Worm (Caenorhabditis elegans) whole organism, midembryonic: Measurements from ENCODE around the gene C07D10.6.

Experiments used
- T22C8.4 ChIP-seq: fragments of 200-800 bp; sonication (Bioruptor generic); IDR thresholded peaks from 2 replicates; pipeline ENCODE4 v1.3.6; 2022; ENCODE audit warnings: missing genetic modification characterization, missing compliant biosample characterization
- cog-1 ChIP-seq: sonication (generic microtip); optimal IDR thresholded peaks from 2 replicates; lab custom pipeline; 2016; ENCODE audit warnings: missing genetic modification characterization, missing compliant biosample characterization
- flt-1 ChIP-seq: fragments of 200-800 bp; sonication (Bioruptor generic); IDR thresholded peaks from 2 replicates; pipeline ENCODE4 v1.3.6; 2022; ENCODE audit warnings: missing genetic modification characterization, missing compliant biosample characterization
- klf-2 ChIP-seq: fragments of 200-800 bp; sonication (Bioruptor generic); conservative IDR thresholded peaks from 2 replicates; pipeline ENCODE4 v1.3.6; 2022; ENCODE audit warnings: missing genetic modification reagents, missing genetic modification characterization, missing compliant biosample characterization
- med-1 ChIP-seq: sonication (generic microtip); optimal IDR thresholded peaks from 2 replicates; lab custom pipeline; 2017; ENCODE audit warnings: missing genetic modification characterization, mild to moderate bottlenecking, missing compliant biosample characterization, antibody characterized with exemption, missing genetic modification reagents; ENCODE audit not compliant: insufficient read depth
- ref-1 ChIP-seq: fragments of 200-800 bp; sonication (Bioruptor generic); conservative IDR thresholded peaks from 2 replicates; pipeline ENCODE4 v1.3.6; 2022; ENCODE audit warnings: missing genetic modification reagents, missing genetic modification characterization, missing compliant biosample characterization
- tab-1 ChIP-seq: fragments of 200-800 bp; sonication (Bioruptor generic); IDR thresholded peaks from 2 replicates; pipeline ENCODE4 v1.3.6; 2022; ENCODE audit warnings: missing genetic modification characterization, missing compliant biosample characterization
- ztf-23 ChIP-seq: fragments of 200-800 bp; sonication (Bioruptor generic); IDR thresholded peaks from 2 replicates; pipeline ENCODE4 v1.3.6; 2022; ENCODE audit warnings: missing genetic modification reagents, missing genetic modification characterization, missing compliant biosample characterization
- ztf-29 ChIP-seq: fragments of 200-800 bp; sonication (Bioruptor generic); IDR thresholded peaks from 2 replicates; pipeline ENCODE4 v1.3.6; 2022; ENCODE audit warnings: missing genetic modification reagents, missing genetic modification characterization, missing compliant biosample characterization

Gene C07D10.6

DNA sequence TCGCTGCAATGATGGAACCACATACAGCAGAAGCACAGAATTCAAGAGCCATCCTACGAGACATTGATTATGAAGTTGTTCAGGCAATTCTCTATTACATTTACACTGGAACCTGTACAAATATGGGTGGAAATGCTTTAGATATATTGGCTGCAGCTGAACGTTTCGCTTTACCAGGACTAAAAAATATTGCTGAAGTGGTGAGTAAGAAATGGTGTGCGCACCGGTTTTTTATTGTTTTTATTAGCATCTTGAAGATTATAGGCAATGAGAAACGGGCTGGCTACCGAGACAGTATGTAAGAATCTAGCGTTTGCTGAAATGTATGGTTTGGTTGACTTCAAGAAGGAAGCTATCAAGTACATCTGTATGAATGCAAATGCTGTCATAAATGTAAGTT lies 17.0 kb downstream of the C07D10.6 start:
- TF ChIP-seq ref-1 (GFP tag; lab: Robert Waterston, UW) (no peak), ztf-29 (no peak), flt-1 (GFP tag; lab: Robert Waterston, UW) (no peak), cog-1 (tag; lab: Kevin White, UChicago) (no peak), tab-1 (GFP tag; lab: Robert Waterston, UW) (no peak), ztf-23 (GFP tag; lab: Robert Waterston, UW) (no peak), med-1 (no peak)

DNA sequence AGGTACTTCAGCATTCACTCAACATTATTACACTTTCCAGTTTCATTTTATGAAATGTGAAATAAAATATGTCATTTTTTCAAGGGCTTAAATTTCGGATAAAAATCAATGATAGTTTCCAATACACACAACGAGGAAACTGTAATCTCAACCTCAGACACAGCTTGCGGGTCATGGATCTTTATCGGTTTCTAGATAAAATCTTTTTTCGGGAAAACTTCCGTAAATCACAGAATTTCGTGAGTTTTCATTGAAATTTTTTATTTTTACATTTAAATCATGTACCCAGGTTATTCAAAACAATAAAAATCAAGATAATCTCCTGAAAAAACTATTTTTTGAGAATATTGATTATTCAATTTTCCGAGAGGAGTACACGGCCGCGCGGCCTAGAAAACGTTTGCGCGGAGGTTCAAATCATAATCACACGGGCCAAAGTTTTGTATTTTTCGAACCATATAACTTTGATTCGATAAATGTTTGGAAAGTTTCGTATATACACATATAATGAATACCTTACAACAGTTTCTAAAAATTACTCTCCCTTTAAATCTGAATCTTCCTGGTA lies 18.2 kb downstream of the C07D10.6 start:
- TF ChIP-seq klf-2 (GFP tag; lab: Robert Waterston, UW) (no peak), flt-1 (GFP tag; lab: Robert Waterston, UW) (no peak), cog-1 (tag; lab: Kevin White, UChicago) (no peak), ztf-23 (GFP tag; lab: Robert Waterston, UW) (no peak), tab-1 (GFP tag; lab: Robert Waterston, UW) (no peak), ref-1 (GFP tag; lab: Robert Waterston, UW) (no peak), med-1 (no peak), T22C8.4 (GFP tag; lab: Robert Waterston, UW) (no peak), ztf-29 (no peak)

DNA sequence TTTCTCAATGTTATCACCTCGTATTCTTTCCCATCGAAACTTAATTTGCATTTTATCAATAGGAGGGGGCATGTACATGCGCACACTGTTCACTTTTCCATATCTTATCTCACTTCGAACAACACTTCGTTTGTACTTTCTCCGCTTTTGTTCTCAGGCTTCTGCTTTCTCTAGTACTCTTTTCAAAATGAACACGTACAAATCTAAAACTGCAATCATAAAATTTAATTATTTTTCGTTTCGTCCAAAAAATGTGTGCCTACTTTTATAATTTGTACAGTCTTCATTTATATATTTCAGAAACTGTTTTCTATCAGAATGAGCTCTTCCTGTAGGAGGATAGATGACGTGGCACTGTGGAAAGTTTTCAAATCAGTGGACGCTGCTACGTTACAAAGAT lies 19.6 kb downstream of the C07D10.6 start, which contains the start of gene C07D10.1:
Gene C07D10.1 (plus strand): TSS at position 301 of the 400 bp plus-strand sequence.
- TF ChIP-seq cog-1 (tag; lab: Kevin White, UChicago) (no peak), T22C8.4 (GFP tag; lab: Robert Waterston, UW) (no peak), klf-2 (GFP tag; lab: Robert Waterston, UW) (no peak), ztf-23 (GFP tag; lab: Robert Waterston, UW) (no peak), tab-1 (GFP tag; lab: Robert Waterston, UW) (no peak), med-1 (no peak), flt-1 (GFP tag; lab: Robert Waterston, UW) (no peak), ztf-29 (no peak), ref-1 (GFP tag; lab: Robert Waterston, UW) (no peak)

- TF ChIP-seq cog-1 (tag; lab: Kevin White, UChicago) (no peak), med-1 (no peak), klf-2 (GFP tag; lab: Robert Waterston, UW) (no peak), ztf-29 (no peak), T22C8.4 (GFP tag; lab: Robert Waterston, UW) (no peak), flt-1 (GFP tag; lab: Robert Waterston, UW) (no peak), ref-1 (GFP tag; lab: Robert Waterston, UW) (no peak), tab-1 (GFP tag; lab: Robert Waterston, UW) (no peak), ztf-23 (GFP tag; lab: Robert Waterston, UW) (no peak)
Observed at ce11 chrII:7402625-7403024, 23.5 kb downstream of the C07D10.6 start, which contains the start of gene nas-7. Gene nas-7 (minus strand): TSS chrII:7402725.

ce11 chrII:7404001-7404400 lies 24.9 kb downstream of the C07D10.6 start:
- TF ChIP-seq flt-1 (GFP tag; lab: Robert Waterston, UW): no peak
- no peak for TF ChIP-seq ztf-23 (GFP tag; lab: Robert Waterston, UW)

DNA sequence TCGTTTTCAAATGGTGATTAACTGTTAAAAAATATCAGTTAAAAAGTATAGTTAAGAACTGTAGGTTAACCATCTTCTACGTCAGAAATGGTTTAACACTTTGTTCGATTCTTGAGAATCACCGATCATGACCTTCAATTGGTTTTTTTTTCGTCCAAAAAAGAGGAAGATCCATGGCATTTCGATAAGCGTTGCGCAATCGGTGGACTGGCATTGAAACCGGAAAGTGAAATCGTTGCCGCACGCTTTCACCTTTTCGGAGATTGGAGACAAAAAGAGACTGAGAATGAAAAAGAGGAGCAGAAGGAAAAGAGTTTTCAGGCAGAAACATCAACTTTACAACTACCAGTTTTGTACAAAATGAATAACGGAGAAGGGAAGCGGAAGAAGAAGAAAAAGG lies 26.1 kb downstream of the C07D10.6 start:
- TF ChIP-seq ztf-29 (no peak), T22C8.4 (GFP tag; lab: Robert Waterston, UW) (no peak), cog-1 (tag; lab: Kevin White, UChicago) (no peak), ref-1 (GFP tag; lab: Robert Waterston, UW) (no peak)

DNA sequence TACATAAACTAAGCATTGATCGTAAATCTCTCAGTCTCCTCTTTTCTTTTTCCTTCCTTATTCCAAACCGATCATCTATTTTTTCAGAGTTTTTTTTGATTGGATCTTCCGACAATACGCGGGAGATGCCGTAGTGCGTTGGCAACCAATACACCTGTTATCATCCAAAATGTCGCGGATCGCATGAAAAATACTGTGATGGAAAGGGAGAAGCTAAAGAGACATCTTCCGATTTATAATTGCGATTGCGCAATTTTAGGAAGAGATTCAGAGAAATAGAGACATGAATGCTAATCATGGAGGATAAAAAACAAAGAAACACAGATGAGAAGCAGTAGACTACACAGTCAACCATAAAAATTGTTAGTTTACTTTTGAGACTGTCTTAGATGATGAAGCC lies 27.3 kb downstream of the C07D10.6 start:
- no peak for TF ChIP-seq ref-1 (GFP tag; lab: Robert Waterston, UW)
- TF ChIP-seq T22C8.4 (GFP tag; lab: Robert Waterston, UW): no peak
- no peak for TF ChIP-seq ztf-29
- TF ChIP-seq cog-1 (tag; lab: Kevin White, UChicago): no peak
- no peak for TF ChIP-seq flt-1 (GFP tag; lab: Robert Waterston, UW)
- no peak for TF ChIP-seq tab-1 (GFP tag; lab: Robert Waterston, UW)
- TF ChIP-seq ztf-23 (GFP tag; lab: Robert Waterston, UW): no peak
- no peak for TF ChIP-seq klf-2 (GFP tag; lab: Robert Waterston, UW)
- TF ChIP-seq med-1: no peak

DNA sequence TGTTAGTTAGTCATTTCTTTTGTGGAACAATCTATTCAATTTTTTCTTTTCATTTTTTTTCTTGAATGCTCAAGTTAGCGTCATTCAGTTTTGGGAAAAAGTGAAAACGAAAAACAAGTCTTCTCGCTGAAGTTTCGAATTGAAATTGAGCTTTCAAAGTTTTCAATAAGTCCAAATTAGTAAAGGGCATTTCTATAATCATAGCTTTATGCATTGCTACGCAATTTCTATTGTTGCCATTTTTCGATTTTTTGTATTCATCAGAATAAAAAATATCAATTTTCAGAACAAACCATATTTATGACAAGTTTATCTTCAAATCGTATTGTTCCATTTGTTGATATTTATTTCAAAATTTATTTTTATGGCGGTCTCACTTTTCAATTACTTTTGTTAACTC lies 29.1 kb downstream of the C07D10.6 start, which contains the start of gene srd-55:
Gene srd-55 (plus strand): TSS at position 301 of the 400 bp plus-strand sequence.
- TF ChIP-seq cog-1 (tag; lab: Kevin White, UChicago) (no peak), ztf-29 (no peak), klf-2 (GFP tag; lab: Robert Waterston, UW) (no peak), ref-1 (GFP tag; lab: Robert Waterston, UW) (no peak), T22C8.4 (GFP tag; lab: Robert Waterston, UW) (no peak), ztf-23 (GFP tag; lab: Robert Waterston, UW) (no peak)

- TF ChIP-seq ztf-29 (no peak), ref-1 (GFP tag; lab: Robert Waterston, UW) (no peak), tab-1 (GFP tag; lab: Robert Waterston, UW) (no peak), T22C8.4 (GFP tag; lab: Robert Waterston, UW) (no peak), ztf-23 (GFP tag; lab: Robert Waterston, UW) (no peak), cog-1 (tag; lab: Kevin White, UChicago) (no peak), flt-1 (GFP tag; lab: Robert Waterston, UW) (no peak), med-1 (no peak), klf-2 (GFP tag; lab: Robert Waterston, UW) (no peak)
Observed at ce11 chrII:7411930-7412329, 32.8 kb downstream of the C07D10.6 start, which contains the start of gene K02A2.5. Gene K02A2.5 (minus strand): TSS chrII:7412030.

DNA sequence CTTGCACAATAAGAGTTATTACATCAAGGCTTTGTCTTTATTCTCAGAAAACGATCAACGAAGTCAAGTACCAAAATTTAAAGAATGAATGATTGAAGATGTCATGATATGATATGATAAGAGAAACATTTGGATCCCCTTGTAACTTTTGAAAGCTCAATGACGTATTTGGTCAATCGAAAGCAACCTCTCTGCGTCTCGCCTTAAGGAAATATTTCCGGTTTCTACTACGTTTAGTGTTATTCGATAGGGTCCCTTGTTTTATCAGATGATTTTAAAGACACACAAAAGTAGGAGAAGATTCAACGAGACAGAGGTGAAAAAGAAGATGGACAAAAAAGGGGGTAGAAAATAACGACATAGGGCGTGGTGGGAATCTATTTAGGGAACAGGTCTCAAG lies 34.2 kb downstream of the C07D10.6 start:
- TF ChIP-seq cog-1 (tag; lab: Kevin White, UChicago) (no peak), med-1 (no peak), klf-2 (GFP tag; lab: Robert Waterston, UW) (no peak), ref-1 (GFP tag; lab: Robert Waterston, UW) (no peak), ztf-29 (no peak), ztf-23 (GFP tag; lab: Robert Waterston, UW) (no peak), flt-1 (GFP tag; lab: Robert Waterston, UW) (no peak), T22C8.4 (GFP tag; lab: Robert Waterston, UW) (no peak), tab-1 (GFP tag; lab: Robert Waterston, UW) (no peak)
